Worm (Caenorhabditis elegans): ENCODE data around the gene snu-13.
A peak's percentile ranks its signal among the peaks of the same experiment; 100 is the strongest.

Gene snu-13

ce11 chrII:10662279-10662678 lies 3.9 kb upstream of the snu-13 start:
- peak; percentile 0 for TF ChIP-seq snpc-1.3 (tag; optimal IDR thresholded peaks at IDR 0.05; ENCODE audit: insufficient read depth)
- TF ChIP-seq F23B12.7 (tag; optimal IDR thresholded peaks at IDR 0.05; ENCODE audit: insufficient read depth) = no peak
- TF ChIP-seq madf-3 (GFP tag; IDR thresholded peaks at IDR 0.05) = 0 out of 2 replicates have a peak, but pooled peaks have one; percentile 2
- TF ChIP-seq chd-7 (tag; optimal IDR thresholded peaks at IDR 0.05) = no peak
- TF ChIP-seq mcd-1 (GFP tag; IDR thresholded peaks at IDR 0.05) = 0 out of 2 replicates have a peak, but pooled peaks have one; percentile 4
- TF ChIP-seq ama-1 (optimal IDR thresholded peaks at IDR 0.05) = no peak
- TF ChIP-seq ama-1 (GFP tag; optimal IDR thresholded peaks at IDR 0.05) = no peak
- 0 out of 2 replicates have a peak, but pooled peaks have one; percentile 32 for TF ChIP-seq hsf-1 (GFP tag; IDR thresholded peaks at IDR 0.05)
- peak; percentile 59; the same call in 1 of the 2 replicates for TF ChIP-seq nfyb-1 (GFP tag; IDR thresholded peaks at IDR 0.05)
- TF ChIP-seq F33H1.4 (GFP tag; IDR thresholded peaks at IDR 0.05) = peak; percentile 34; the same call in 1 of the 2 replicates
- TF ChIP-seq B0019.2 (GFP tag; conservative IDR thresholded peaks at IDR 0.05) = 0 out of 2 replicates have a peak, but pooled peaks have one; percentile 9
- 0 out of 2 replicates have a peak, but pooled peaks have one; percentile 13 for TF ChIP-seq D2030.7 (GFP tag; IDR thresholded peaks at IDR 0.05)
- TF ChIP-seq madf-6 (GFP tag; IDR thresholded peaks at IDR 0.05) = peak; percentile 22; the same call in 1 of the 2 replicates
- no peak for TF ChIP-seq dox-1 (GFP tag; IDR thresholded peaks at IDR 0.05)

DNA sequence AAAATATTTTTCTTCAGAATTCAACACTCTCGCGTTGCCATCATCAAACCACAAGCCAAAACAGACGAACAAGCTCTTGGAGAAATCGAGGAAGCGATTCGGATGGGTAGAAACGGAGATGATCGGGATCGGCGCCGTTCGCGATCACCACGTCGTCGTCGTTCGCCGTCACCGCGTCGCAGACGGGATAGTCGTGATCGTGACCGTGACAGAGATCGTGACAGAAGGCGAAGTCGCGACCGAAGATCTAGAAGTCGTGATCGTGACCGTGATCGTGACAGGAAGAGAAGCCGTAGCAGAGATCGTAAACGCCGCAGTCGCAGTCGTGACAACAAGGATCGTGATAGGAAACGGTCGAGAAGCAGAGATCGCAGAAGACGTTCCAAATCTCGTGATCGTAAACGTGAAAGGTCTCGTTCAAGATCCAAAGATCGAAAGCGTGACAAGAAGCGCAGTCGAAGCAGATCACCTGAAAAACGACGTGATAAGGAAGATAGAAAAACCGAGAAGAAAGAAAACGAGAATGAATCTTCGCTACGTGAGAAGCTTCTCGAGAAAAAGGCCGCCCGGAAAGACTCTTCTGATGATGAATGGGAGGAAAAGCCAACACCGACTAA lies 3.1 kb upstream of the snu-13 start:
- TF ChIP-seq F57C9.4 (tag; optimal IDR thresholded peaks at IDR 0.05) (no peak), bed-1 (GFP tag; IDR thresholded peaks at IDR 0.05) (0 out of 2 replicates have a peak, but pooled peaks have one; percentile 35)

- TF ChIP-seq athp-1 (tag; optimal IDR thresholded peaks at IDR 0.05) (no peak), madf-6 (GFP tag; IDR thresholded peaks at IDR 0.05) (peak; percentile 38; the same call in 1 of the 2 replicates)
Measured at ce11 chrII:10660892-10661291, 2.5 kb upstream of the snu-13 start, which contains the start of gene marc-2. Gene marc-2 (minus strand): TSS chrII:10660992.

- no peak for TF ChIP-seq let-607 (tag; optimal IDR thresholded peaks at IDR 0.05)
- TF ChIP-seq ztf-6 (GFP tag; IDR thresholded peaks at IDR 0.05) = no peak
- no peak for TF ChIP-seq sptf-2 (GFP tag; optimal IDR thresholded peaks at IDR 0.05)
- TF ChIP-seq nhr-179 (tag; optimal IDR thresholded peaks at IDR 0.05) = no peak
- no peak for TF ChIP-seq gei-17 (GFP tag; optimal IDR thresholded peaks at IDR 0.05)
- no peak for TF ChIP-seq snpc-3.4 (tag; optimal IDR thresholded peaks at IDR 0.05)
- TF ChIP-seq Y67H2A.10 (GFP tag; conservative IDR thresholded peaks at IDR 0.05) = no peak
- no peak for TF ChIP-seq somi-1 (GFP tag; optimal IDR thresholded peaks at IDR 0.05)
- TF ChIP-seq ceh-27 (GFP tag; optimal IDR thresholded peaks at IDR 0.05) = no peak
- TF ChIP-seq efl-1 (GFP tag; optimal IDR thresholded peaks at IDR 0.05) = no peak
- TF ChIP-seq F22D6.2 (tag; optimal IDR thresholded peaks at IDR 0.05) = no peak
- TF ChIP-seq nfya-2 (GFP tag; IDR thresholded peaks at IDR 0.05) = no peak
- no peak for TF ChIP-seq him-1 (tag; optimal IDR thresholded peaks at IDR 0.05)
- TF ChIP-seq F57C9.4 (tag; optimal IDR thresholded peaks at IDR 0.05) = no peak
- TF ChIP-seq ztf-3 (GFP tag; optimal IDR thresholded peaks at IDR 0.05) = no peak
- no peak for TF ChIP-seq chd-7 (tag; optimal IDR thresholded peaks at IDR 0.05)
Measured at ce11 chrII:10659585-10659984, 1.2 kb upstream of the snu-13 start.

DNA sequence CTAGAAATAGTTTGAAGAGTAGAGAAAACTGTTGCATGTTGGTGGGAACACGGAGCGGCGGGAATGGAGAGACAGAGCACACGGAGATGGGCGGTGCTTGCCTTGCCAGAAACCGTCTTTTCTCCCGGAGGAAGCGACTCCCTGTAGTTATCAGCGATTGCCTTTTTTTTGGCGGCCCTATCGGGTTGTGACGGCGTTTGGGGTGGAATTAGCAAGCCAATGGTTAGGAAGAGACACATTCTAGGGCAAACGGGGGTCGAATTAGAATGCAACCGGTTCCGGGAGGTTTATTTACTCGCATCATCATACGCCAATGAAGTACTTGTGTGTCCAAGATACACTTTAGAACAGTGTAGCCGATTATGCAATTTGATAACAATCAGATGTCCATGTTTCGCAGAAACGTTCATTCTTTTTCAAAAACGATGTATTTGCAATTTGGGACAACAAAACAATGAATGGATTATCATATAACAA lies 756 bp downstream of the snu-13 start, which contains the start of gene lact-3:
Gene lact-3, minus strand, starts transcription at position 51 of the 477 bp plus-strand sequence.
- no peak for TF ChIP-seq rpc-1 (optimal IDR thresholded peaks at IDR 0.05)
- TF ChIP-seq rpc-1 (tag; optimal IDR thresholded peaks at IDR 0.05) = no peak
- TF ChIP-seq lin-35 (GFP tag; optimal IDR thresholded peaks at IDR 0.05) = no peak
- TF ChIP-seq K12H6.12 (tag; optimal IDR thresholded peaks at IDR 0.05) = no peak
- no peak for TF ChIP-seq F39B2.1 (GFP tag; IDR thresholded peaks at IDR 0.05)
- TF ChIP-seq lin-40 (tag; optimal IDR thresholded peaks at IDR 0.05) = no peak
- 0 out of 2 replicates have a peak, but pooled peaks have one; percentile 59 for TF ChIP-seq lin-26 (GFP tag; IDR thresholded peaks at IDR 0.05)
- peak; percentile 71 for TF ChIP-seq ekl-4 (GFP tag; IDR thresholded peaks at IDR 0.05)
- TF ChIP-seq hlh-26 (GFP tag; conservative IDR thresholded peaks at IDR 0.05) = no peak
- TF ChIP-seq ztf-3 (GFP tag; optimal IDR thresholded peaks at IDR 0.05) = no peak
- TF ChIP-seq akir-1 (GFP tag; optimal IDR thresholded peaks at IDR 0.05) = no peak
- no peak for TF ChIP-seq snpc-1.3 (tag; optimal IDR thresholded peaks at IDR 0.05; ENCODE audit: insufficient read depth)
- TF ChIP-seq F57C9.4 (tag; optimal IDR thresholded peaks at IDR 0.05) = no peak
- TF ChIP-seq unc-62 (GFP tag; optimal IDR thresholded peaks at IDR 0.05) = no peak

Measured in whole organism, young adult.